Worm (Caenorhabditis elegans): ENCODE data around the gene C02B8.6.

C02B8.6 gene

DNA sequence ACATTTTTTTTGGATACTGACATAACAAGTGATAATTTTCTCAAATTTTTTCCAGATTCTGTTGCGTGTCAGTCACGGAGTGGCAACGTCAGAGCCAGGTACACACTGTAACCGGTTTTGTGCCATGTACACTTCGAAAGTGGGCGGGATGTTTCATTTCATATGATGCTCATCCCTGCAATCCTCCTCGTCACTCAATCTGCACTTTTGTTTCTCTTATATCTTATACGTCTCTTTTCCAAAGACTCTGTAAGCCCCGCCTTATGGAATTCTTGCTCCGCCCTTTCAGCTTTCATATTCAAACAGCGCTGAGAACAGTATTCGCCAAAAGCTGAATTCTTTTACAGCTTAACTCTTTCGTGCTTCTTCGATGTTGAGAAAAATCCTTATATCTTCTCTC is 3.0 kb upstream of the C02B8.6 start, which contains the start of gene C02B8.3:
Gene C02B8.3, plus strand, starts transcription at position 301 of the 400 bp plus-strand sequence.
- TF ChIP-seq unc-62 (GFP tag; optimal IDR thresholded peaks at IDR 0.05), result no peak

DNA sequence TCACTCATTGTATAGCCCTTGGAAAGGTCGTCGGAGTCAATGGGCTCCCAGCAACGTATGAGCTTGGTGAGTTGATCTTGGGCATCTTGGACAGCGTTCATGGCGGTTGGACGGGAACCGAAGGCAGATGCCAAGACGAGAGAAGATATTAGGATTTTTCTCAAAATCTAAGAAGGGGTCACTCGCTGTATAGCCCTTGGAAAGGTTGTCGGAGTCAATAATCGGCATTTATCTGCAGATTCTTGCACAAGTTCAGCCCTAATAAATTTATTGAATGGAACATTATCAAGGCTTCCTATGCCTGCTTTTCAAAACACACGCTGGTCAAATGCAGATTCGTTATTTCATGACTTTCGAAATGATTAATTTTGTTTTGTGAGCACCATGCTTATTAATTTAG is 1.7 kb upstream of the C02B8.6 start, which contains the start of gene C02B8.7:
Gene C02B8.7, minus strand, starts transcription at position 101 of the 400 bp plus-strand sequence.
- no peak for TF ChIP-seq unc-62 (GFP tag; optimal IDR thresholded peaks at IDR 0.05)

ce11 chrX:8129543-8129942 is 6.6 kb downstream of the C02B8.6 start, which contains the start of gene frpr-1:
Gene frpr-1 (minus strand): TSS chrX:8129643.
- no peak for TF ChIP-seq unc-62 (GFP tag; optimal IDR thresholded peaks at IDR 0.05)

DNA sequence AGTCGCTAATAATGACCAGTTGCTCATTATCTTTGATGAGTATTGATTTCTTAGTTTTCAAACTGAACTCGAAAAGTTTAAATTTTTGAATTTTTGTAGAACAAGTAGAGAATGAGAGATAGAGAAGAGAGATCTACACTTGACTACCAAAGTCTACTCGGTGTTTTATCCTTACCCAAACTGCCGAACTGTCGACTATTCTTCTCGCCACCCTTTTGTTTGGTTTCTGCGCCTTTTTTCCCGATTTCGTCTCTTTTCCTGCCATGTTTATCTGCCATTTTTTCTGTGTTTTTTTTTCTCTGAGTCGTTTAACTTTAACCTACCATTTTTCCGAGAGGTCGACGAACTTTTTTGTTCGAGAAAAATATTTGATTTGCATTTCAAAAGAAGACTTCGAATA is 12.9 kb downstream of the C02B8.6 start, which contains the start of gene C02B8.12:
Gene C02B8.12, minus strand, starts transcription at position 175 of the 400 bp plus-strand sequence.
- no peak for TF ChIP-seq unc-62 (GFP tag; optimal IDR thresholded peaks at IDR 0.05)

DNA sequence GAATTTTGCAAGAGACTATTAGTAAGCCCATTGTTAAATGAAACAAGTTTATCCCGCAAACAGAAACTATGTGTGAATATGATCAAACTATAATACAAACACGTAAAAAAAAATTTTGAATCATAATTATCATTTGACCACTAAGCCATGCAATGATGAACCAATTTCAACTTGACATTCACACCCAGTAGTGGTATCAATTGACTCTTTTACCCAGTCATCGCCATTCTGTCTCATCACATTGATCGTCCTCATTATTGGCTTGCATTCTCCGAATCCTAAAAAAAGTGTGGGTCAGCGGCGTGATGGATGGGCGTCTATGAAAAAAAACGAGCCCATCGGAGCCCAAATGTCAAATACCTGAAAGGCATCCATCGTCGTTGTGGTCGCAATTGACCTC is 15.8 kb downstream of the C02B8.6 start:
- TF ChIP-seq unc-62 (GFP tag; optimal IDR thresholded peaks at IDR 0.05), result no peak

- no peak for TF ChIP-seq unc-62 (GFP tag; optimal IDR thresholded peaks at IDR 0.05)
Measured at ce11 chrX:8117827-8118317, 18.3 kb downstream of the C02B8.6 start.

ce11 chrX:8116157-8116556 is 20.0 kb downstream of the C02B8.6 start, which contains the start of gene hlh-8:
Gene hlh-8 (plus strand): TSS chrX:8116457.
- no peak for TF ChIP-seq unc-62 (GFP tag; optimal IDR thresholded peaks at IDR 0.05)

ce11 chrX:8110193-8110592 is 25.9 kb downstream of the C02B8.6 start, which contains the start of gene K07E3.1:
Gene K07E3.1 (plus strand): TSS chrX:8110439.
- no peak for TF ChIP-seq unc-62 (GFP tag; optimal IDR thresholded peaks at IDR 0.05)

DNA sequence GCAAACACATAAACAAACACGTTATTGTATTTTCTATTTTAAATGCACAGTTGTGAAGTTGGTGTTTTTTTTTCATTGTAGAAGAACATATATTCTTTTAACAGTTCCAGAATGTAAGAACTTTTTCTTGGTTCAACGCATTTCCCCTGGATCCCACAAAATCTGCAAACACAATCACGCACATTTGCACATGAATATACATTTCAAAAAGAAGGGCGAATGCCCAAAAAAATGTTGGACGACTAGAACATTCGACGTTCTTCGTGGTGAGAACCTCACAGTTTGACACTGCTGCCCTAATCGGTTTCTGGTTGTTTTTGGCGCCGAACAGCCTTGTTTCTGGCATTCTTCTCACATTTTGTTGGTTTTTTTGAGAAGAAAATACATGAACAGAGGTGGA is 26.6 kb downstream of the C02B8.6 start:
- no peak for TF ChIP-seq unc-62 (GFP tag; optimal IDR thresholded peaks at IDR 0.05)

DNA sequence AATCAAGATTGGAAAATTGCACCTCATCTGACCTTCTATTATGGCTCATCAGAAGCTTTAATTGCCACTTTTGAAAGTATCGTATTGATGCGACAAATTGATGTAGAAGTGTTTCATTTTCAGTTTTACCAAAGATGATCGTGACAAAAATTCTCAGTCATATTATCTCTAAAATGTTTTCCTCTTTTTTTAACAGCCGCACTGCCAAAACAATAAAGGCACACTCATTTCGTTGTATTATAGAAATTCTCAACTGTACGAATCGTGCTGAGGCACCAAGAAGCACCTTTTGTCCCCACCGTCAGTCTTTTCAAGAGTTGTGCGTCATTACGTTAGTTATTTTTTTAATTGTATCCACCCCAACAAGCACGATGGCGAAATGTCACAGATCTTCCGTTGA is 28.2 kb downstream of the C02B8.6 start, which contains the start of gene K07E3.9:
Gene K07E3.9, plus strand, starts transcription at position 301 of the 400 bp plus-strand sequence.
- no peak for TF ChIP-seq unc-62 (GFP tag; optimal IDR thresholded peaks at IDR 0.05)

ce11 chrX:8103899-8104298 is 32.2 kb downstream of the C02B8.6 start, which contains the start of gene K07E3.2:
Gene K07E3.2 (plus strand): TSS chrX:8104298.
- no peak for TF ChIP-seq unc-62 (GFP tag; optimal IDR thresholded peaks at IDR 0.05)

DNA sequence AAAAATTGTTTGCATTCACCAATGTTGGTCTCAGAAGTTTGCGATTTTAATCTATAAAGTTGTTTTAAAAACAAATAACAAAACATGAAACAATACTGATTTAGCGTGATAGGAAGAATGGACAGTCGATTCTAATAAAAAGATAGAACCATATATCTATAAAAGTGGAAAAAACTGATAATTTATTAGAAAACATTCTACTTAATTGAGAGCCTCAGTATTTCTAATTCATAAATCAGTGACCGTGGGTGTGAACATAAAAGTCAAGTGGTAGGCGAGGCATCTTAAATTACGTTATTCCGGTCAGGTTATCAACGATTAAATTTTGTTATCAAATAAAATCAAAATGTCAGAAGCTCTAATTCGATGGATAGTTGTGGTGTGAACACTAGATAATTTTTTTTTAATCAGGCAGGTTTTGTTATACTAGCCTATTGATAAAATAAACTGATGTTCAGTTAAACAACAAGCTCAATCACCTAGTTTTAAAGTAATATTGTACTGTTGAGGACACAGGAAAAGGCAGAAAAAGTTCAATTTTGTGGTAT is 37.2 kb downstream of the C02B8.6 start, which contains the start of gene catp-5:
Gene catp-5, minus strand, starts transcription at position 51 of the 548 bp plus-strand sequence.
- no peak for TF ChIP-seq unc-62 (GFP tag; optimal IDR thresholded peaks at IDR 0.05)

DNA sequence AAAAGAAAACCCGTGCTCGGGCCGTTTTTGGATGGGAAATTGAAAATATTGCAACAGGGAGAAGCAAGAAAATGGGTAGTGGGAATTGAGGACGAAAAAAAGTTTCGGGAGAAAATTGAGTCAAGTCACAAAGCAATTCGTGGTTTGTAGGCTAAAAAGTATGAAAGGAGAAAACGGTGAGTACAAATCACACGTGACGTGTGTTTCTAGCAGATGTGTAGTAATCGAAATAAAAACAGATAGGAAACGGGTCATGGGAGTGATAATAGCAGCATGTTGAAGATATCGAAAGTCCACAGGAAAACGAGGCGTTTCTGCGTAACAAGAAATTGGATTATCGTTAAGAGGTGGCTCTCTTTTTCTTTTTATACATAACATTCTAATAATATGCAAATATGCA is 46.2 kb downstream of the C02B8.6 start:
- TF ChIP-seq unc-62 (GFP tag; optimal IDR thresholded peaks at IDR 0.05), result no peak

- no peak for TF ChIP-seq unc-62 (GFP tag; optimal IDR thresholded peaks at IDR 0.05)
Measured at ce11 chrX:8089266-8089909, 46.7 kb downstream of the C02B8.6 start.

DNA sequence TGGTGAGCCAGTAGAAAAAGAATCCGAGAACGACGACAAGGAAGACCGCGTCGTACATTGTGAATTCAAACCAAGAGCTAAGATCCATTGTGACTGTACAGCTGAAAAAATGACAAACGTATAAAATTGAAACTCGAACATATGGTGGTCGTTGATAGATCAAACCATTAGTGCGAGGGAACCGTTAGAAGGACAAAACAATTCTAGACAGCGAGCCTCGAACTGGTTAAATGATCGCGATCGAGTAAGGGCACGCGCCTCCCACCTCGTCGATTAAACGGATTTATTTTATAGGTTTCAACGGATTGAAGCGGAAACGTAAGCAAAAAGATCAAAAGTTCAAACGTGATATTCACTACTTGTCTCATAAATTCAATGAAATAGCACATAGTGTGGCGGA is 47.7 kb downstream of the C02B8.6 start, which contains the start of gene vem-1:
Gene vem-1, minus strand, starts transcription at position 101 of the 400 bp plus-strand sequence.
- no peak for TF ChIP-seq unc-62 (GFP tag; optimal IDR thresholded peaks at IDR 0.05)

Measured in whole organism, dauer.